Worm (Caenorhabditis elegans) whole organism, L4/young adult: ENCODE data around the gene srbc-24.

Experiments
- dao-5 ChIP-seq: sonication (generic microtip); optimal IDR thresholded peaks from 2 replicates; lab custom pipeline; 2016; ENCODE audit warnings: missing genotype, missing genetic modification characterization, moderate library complexity, missing compliant biosample characterization
- him-1 ChIP-seq: sonication (generic microtip); optimal IDR thresholded peaks from 2 replicates; lab custom pipeline; 2016; ENCODE audit warnings: missing genotype, missing genetic modification reagents, missing genetic modification characterization, missing compliant biosample characterization

DNA sequence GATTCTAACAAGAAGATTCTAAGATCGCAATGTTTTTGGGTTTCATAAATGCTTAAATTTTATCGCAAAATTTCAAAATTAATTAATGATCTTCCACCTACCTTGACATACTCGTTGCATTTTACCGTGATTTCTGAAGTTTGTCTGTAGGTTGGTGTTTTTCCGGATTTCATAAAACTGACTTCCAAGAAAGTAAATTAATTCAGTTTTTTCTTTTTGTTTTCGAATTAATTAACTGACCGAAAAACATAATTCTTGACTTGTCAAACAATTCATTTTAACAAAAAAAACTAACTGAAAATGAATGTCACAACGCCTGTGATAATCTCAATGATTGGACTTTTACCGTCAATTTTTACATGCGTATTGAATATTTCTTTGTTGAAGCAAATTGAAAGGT, 30.2 kb downstream of the srbc-24 start, which contains the start of gene srbc-16:
- TF ChIP-seq dao-5 (tag; lab: Kevin White, UChicago) (no peak), him-1 (tag; lab: Kevin White, UChicago) (no peak)
